Fruit fly (Drosophila melanogaster) whole organism, embryonic: ENCODE data around the gene CG12224.

Experiments used
- Antp ChIP-seq: fragments of 200-800 bp; sonication (Bioruptor generic); optimal IDR thresholded peaks from 3 replicates; lab custom pipeline; 2016; ENCODE audit warnings: missing biosample characterization, missing genetic modification characterization
- BtbVII ChIP-seq: fragments of 200-800 bp; sonication (Bioruptor generic); optimal IDR thresholded peaks from 3 replicates; lab custom pipeline; 2017; ENCODE audit warnings: missing biosample characterization, mild to moderate bottlenecking, missing genetic modification characterization
- CG12391 ChIP-seq: fragments of 200-800 bp; sonication (Bioruptor generic); optimal IDR thresholded peaks from 3 replicates; lab custom pipeline; 2018; ENCODE audit warnings: missing biosample characterization, mild to moderate bottlenecking, missing genetic modification characterization, moderate library complexity
- CG12659 ChIP-seq: fragments of 200-800 bp; sonication (Bioruptor generic); optimal IDR thresholded peaks from 3 replicates; lab custom pipeline; 2017; ENCODE audit warnings: mild to moderate bottlenecking, missing biosample characterization, missing genetic modification reagents, missing genetic modification characterization
- CG13775 ChIP-seq: fragments of 200-800 bp; sonication (Bioruptor generic); optimal IDR thresholded peaks from 3 replicates; lab custom pipeline; 2017; ENCODE audit warnings: missing biosample characterization, mild to moderate bottlenecking, missing genetic modification characterization
- CG14050 ChIP-seq: fragments of 200-800 bp; sonication (Bioruptor generic); IDR thresholded peaks from 3 replicates; pipeline ENCODE4 v1.3.6; 2022; ENCODE audit warnings: missing biosample characterization, missing genetic modification characterization
- CG15514 ChIP-seq: fragments of 200-800 bp; sonication (Bioruptor generic); optimal IDR thresholded peaks from 3 replicates; lab custom pipeline; 2017; ENCODE audit warnings: missing biosample characterization, missing genetic modification characterization, mild to moderate bottlenecking, moderate library complexity, missing genetic modification reagents
- CG15696 ChIP-seq: fragments of 200-800 bp; sonication (Bioruptor generic); optimal IDR thresholded peaks from 2 replicates; lab custom pipeline; 2019; ENCODE audit warnings: missing biosample characterization, mild to moderate bottlenecking, missing genetic modification characterization, moderate library complexity
- CG1647 ChIP-seq: fragments of 200-800 bp; sonication (Bioruptor generic); optimal IDR thresholded peaks from 3 replicates; lab custom pipeline; 2016; ENCODE audit warnings: missing biosample characterization, missing genetic modification characterization
- CG18011 ChIP-seq: fragments of 200-800 bp; sonication (Bioruptor generic); optimal IDR thresholded peaks from 2 replicates; lab custom pipeline; 2017; ENCODE audit warnings: missing biosample characterization, missing genetic modification characterization, mild to moderate bottlenecking, moderate library complexity, missing genotype
- CG18262 ChIP-seq: fragments of 200-800 bp; optimal IDR thresholded peaks from 3 replicates; lab custom pipeline; 2019; ENCODE audit warnings: missing biosample characterization, mild to moderate bottlenecking, missing genetic modification characterization, moderate library complexity
- CG2202 ChIP-seq: fragments of 200-800 bp; sonication (Bioruptor generic); optimal IDR thresholded peaks from 2 replicates; lab custom pipeline; 2018; ENCODE audit warnings: missing biosample characterization, mild to moderate bottlenecking, missing genetic modification characterization
- CG30020 ChIP-seq: fragments of 200-800 bp; optimal IDR thresholded peaks from 2 replicates; lab custom pipeline; 2019; ENCODE audit warnings: missing biosample characterization, mild to moderate bottlenecking, missing genetic modification characterization, moderate library complexity
- CG4424 ChIP-seq: fragments of 200-800 bp; sonication (Bioruptor generic); optimal IDR thresholded peaks from 3 replicates; lab custom pipeline; 2016; ENCODE audit warnings: missing biosample characterization, missing genetic modification characterization
- CG7271 ChIP-seq: fragments of 200-800 bp; sonication (Bioruptor generic); optimal IDR thresholded peaks from 2 replicates; lab custom pipeline; 2018; ENCODE audit warnings: missing biosample characterization, mild to moderate bottlenecking, missing genetic modification characterization, moderate library complexity
- CG7839 ChIP-seq: fragments of 200-800 bp; sonication (Bioruptor generic); optimal IDR thresholded peaks from 3 replicates; lab custom pipeline; 2018; ENCODE audit warnings: missing biosample characterization, mild to moderate bottlenecking, missing genetic modification characterization, moderate library complexity
- CG8290 ChIP-seq, 3 experiments: fragments of 200-800 bp; sonication (Bioruptor generic); optimal IDR thresholded peaks; 2 replicates each; lab custom pipeline; 2016 to 2019; ENCODE audit warnings: missing biosample characterization in 3 of 3, missing genetic modification characterization in 3 of 3, mild to moderate bottlenecking in 2 of 3, moderate library complexity in 1 of 3
- CHES-1-like ChIP-seq: fragments of 200-800 bp; sonication (Bioruptor generic); optimal IDR thresholded peaks from 2 replicates; lab custom pipeline; 2016; ENCODE audit warnings: missing biosample characterization, missing genetic modification characterization
- D ChIP-seq, 2 experiments: fragments of 200-800 bp in 1 of 2; fragments of >200 bp in 1 of 2; sonication (Bioruptor generic) in 1 of 2; optimal IDR thresholded peaks; 2 replicates in 1 of 2; 3 replicates in 1 of 2; lab custom pipeline; 2017; ENCODE audit warnings: mild to moderate bottlenecking in 1 of 2, missing biosample characterization in 1 of 2, missing genetic modification characterization in 1 of 2, missing genetic modification reagents in 1 of 2
- Dip2 ChIP-seq: fragments of 200-800 bp; sonication (Bioruptor generic); IDR thresholded peaks from 2 replicates; pipeline ENCODE4 v1.3.6; 2022; ENCODE audit warnings: missing biosample characterization, missing genetic modification characterization
- Dp ChIP-seq: fragments of 200-800 bp; sonication (Bioruptor generic); optimal IDR thresholded peaks from 2 replicates; lab custom pipeline; 2018; ENCODE audit warnings: missing biosample characterization, mild to moderate bottlenecking, missing genetic modification characterization, moderate library complexity
- E2f2 ChIP-seq: fragments of 200-800 bp; sonication (Bioruptor generic); IDR thresholded peaks from 2 replicates; pipeline ENCODE4 v1.3.6; 2022; ENCODE audit warnings: missing biosample characterization, missing genetic modification characterization
- ERR ChIP-seq: fragments of 200-800 bp; sonication (Bioruptor generic); optimal IDR thresholded peaks from 2 replicates; lab custom pipeline; 2016; ENCODE audit warnings: missing biosample characterization, missing genetic modification characterization
- Nf-YB ChIP-seq: fragments of 200-800 bp; sonication (Bioruptor generic); optimal IDR thresholded peaks from 3 replicates; lab custom pipeline; 2019; ENCODE audit warnings: missing biosample characterization, mild to moderate bottlenecking, missing genetic modification characterization, moderate library complexity
- Pdp1 ChIP-seq, 2 experiments: fragments of 200-800 bp; sonication (Bioruptor generic); optimal IDR thresholded peaks; 3 replicates each; lab custom pipeline; 2016; ENCODE audit warnings: missing biosample characterization in 2 of 2, missing genetic modification characterization in 2 of 2, mild to moderate bottlenecking in 1 of 2, moderate library complexity in 1 of 2
- Ptx1 ChIP-seq: fragments of 200-800 bp; sonication (Bioruptor generic); IDR thresholded peaks from 2 replicates; pipeline ENCODE4 v1.3.6; 2022; ENCODE audit warnings: missing biosample characterization, missing genetic modification characterization
- Six4 ChIP-seq: fragments of 200-800 bp; sonication (Bioruptor generic); optimal IDR thresholded peaks from 2 replicates; lab custom pipeline; 2016; ENCODE audit warnings: missing biosample characterization, missing genetic modification characterization
- Ssrp ChIP-seq: fragments of 200-800 bp; sonication (Bioruptor generic); optimal IDR thresholded peaks from 2 replicates; lab custom pipeline; 2018; ENCODE audit warnings: missing biosample characterization, mild to moderate bottlenecking, missing genetic modification characterization, moderate library complexity
- TFAM ChIP-seq: fragments of 200-800 bp; sonication (Bioruptor generic); optimal IDR thresholded peaks from 2 replicates; lab custom pipeline; 2017; ENCODE audit warnings: missing biosample characterization, missing genetic modification characterization, inconsistent platforms
- Xbp1 ChIP-seq: fragments of 200-800 bp; sonication (Bioruptor generic); optimal IDR thresholded peaks from 3 replicates; lab custom pipeline; 2016; ENCODE audit warnings: missing biosample characterization, mild to moderate bottlenecking, missing genetic modification characterization
- bcd ChIP-seq: fragments of 200-800 bp; sonication (Bioruptor generic); optimal IDR thresholded peaks from 2 replicates; lab custom pipeline; 2017; ENCODE audit warnings: missing biosample characterization, mild to moderate bottlenecking, missing genetic modification characterization
- chif ChIP-seq, 2 experiments: fragments of 200-800 bp; sonication (Bioruptor generic); optimal IDR thresholded peaks; 3 replicates each; lab custom pipeline; 2016; ENCODE audit warnings: missing biosample characterization in 2 of 2, missing genetic modification characterization in 2 of 2
- chinmo ChIP-seq: fragments of 200-800 bp; sonication (Bioruptor generic); IDR thresholded peaks from 4 replicates; pipeline ENCODE4 v1.3.6; 2022; ENCODE audit warnings: missing biosample characterization, missing genetic modification characterization; ENCODE audit not compliant: partially characterized antibody
- crc ChIP-seq: fragments of 200-800 bp; sonication (Bioruptor generic); optimal IDR thresholded peaks from 2 replicates; lab custom pipeline; 2016; ENCODE audit warnings: missing biosample characterization, missing genetic modification characterization
- dan ChIP-seq: fragments of 200-800 bp; sonication (Bioruptor generic); IDR thresholded peaks from 2 replicates; pipeline ENCODE4 v1.3.6; 2022; ENCODE audit warnings: missing biosample characterization, missing genetic modification characterization
- dimm ChIP-seq: fragments of 200-800 bp; sonication (Bioruptor generic); IDR thresholded peaks from 2 replicates; pipeline ENCODE4 v1.3.6; 2022; ENCODE audit warnings: missing biosample characterization, missing genetic modification characterization
- disco-r ChIP-seq: fragments of 200-800 bp; sonication (Bioruptor generic); optimal IDR thresholded peaks from 2 replicates; lab custom pipeline; 2016; ENCODE audit warnings: missing biosample characterization, missing genetic modification characterization
- dm ChIP-seq: fragments of 200-800 bp; sonication (Bioruptor generic); optimal IDR thresholded peaks from 3 replicates; lab custom pipeline; 2016; ENCODE audit warnings: missing biosample characterization, missing genetic modification characterization
- dmrt11E ChIP-seq: fragments of 200-800 bp; sonication (Bioruptor generic); optimal IDR thresholded peaks from 3 replicates; lab custom pipeline; 2018; ENCODE audit warnings: missing biosample characterization, mild to moderate bottlenecking, missing genetic modification characterization, moderate library complexity
- dpn ChIP-seq, 2 experiments: fragments of 200-800 bp; sonication (Bioruptor generic); optimal IDR thresholded peaks; 3 replicates each; lab custom pipeline; 2016; ENCODE audit warnings: missing biosample characterization in 2 of 2, missing genetic modification characterization in 2 of 2
- dysf ChIP-seq: fragments of 200-800 bp; sonication (Bioruptor generic); IDR thresholded peaks from 3 replicates; pipeline ENCODE4 v1.3.6; 2022; ENCODE audit warnings: missing biosample characterization, missing genetic modification characterization
- esg ChIP-seq: fragments of 200-800 bp; sonication (Bioruptor generic); conservative IDR thresholded peaks from 2 replicates; pipeline ENCODE4 v1.3.6; 2022; ENCODE audit warnings: missing biosample characterization, missing genetic modification characterization
- eve ChIP-seq, 2 experiments: fragments of >200 bp; optimal IDR thresholded peaks; 2 replicates each; lab custom pipeline; 2017; ENCODE audit warnings: missing biosample characterization in 2 of 2, missing genetic modification characterization in 2 of 2
- fru ChIP-seq: fragments of >200 bp; optimal IDR thresholded peaks from 2 replicates; lab custom pipeline; 2017
- her ChIP-seq: fragments of 200-800 bp; sonication (Bioruptor generic); optimal IDR thresholded peaks from 2 replicates; lab custom pipeline; 2016; ENCODE audit warnings: missing biosample characterization, missing genetic modification characterization
- kah ChIP-seq: fragments of 200-800 bp; sonication (Bioruptor generic); optimal IDR thresholded peaks from 2 replicates; lab custom pipeline; 2018; ENCODE audit warnings: missing biosample characterization, mild to moderate bottlenecking, missing genetic modification characterization
- maf-S ChIP-seq: fragments of 200-800 bp; sonication (Bioruptor generic); optimal IDR thresholded peaks from 2 replicates; lab custom pipeline; 2016; ENCODE audit warnings: missing biosample characterization, missing genetic modification characterization
- onecut ChIP-seq: fragments of 200-800 bp; sonication (Bioruptor generic); IDR thresholded peaks from 2 replicates; pipeline ENCODE4 v1.3.6; 2022; ENCODE audit warnings: missing biosample characterization, missing genetic modification characterization
- pzg ChIP-seq: fragments of 200-800 bp; sonication (Bioruptor generic); optimal IDR thresholded peaks from 3 replicates; lab custom pipeline; 2018; ENCODE audit warnings: missing biosample characterization, mild to moderate bottlenecking, missing genetic modification characterization, moderate library complexity
- ttk ChIP-seq: fragments of 200-800 bp; sonication (Bioruptor generic); IDR thresholded peaks from 2 replicates; pipeline ENCODE4 v2.1.2; 2022; ENCODE audit warnings: missing biosample characterization, missing genetic modification characterization
- vnd ChIP-seq: fragments of 200-800 bp; sonication (Bioruptor generic); IDR thresholded peaks from 3 replicates; pipeline ENCODE4 v1.3.6; 2022; ENCODE audit warnings: missing biosample characterization, missing genetic modification characterization; ENCODE audit not compliant: partially characterized antibody

Gene CG12224

DNA sequence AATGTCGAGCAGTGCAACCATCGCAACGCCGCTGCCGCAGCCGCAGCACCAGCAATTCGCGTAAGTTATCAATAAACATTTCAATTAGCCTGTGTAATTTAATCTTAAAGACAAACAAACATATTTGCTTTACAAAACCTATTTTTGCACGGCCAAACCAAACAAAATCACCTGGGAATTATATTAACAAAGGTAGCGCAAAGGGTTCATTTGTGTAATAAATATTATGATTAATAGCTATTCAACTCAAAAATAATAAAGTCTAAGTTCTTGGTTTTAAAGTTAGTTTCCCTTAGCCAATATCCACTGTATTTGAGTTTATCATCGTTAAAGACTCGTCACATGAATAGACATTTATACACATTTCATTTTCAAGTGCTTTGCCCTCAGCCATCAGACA, 12.6 kb downstream of the CG12224 start:
- TF ChIP-seq onecut (GFP tag; lab: Robert Waterston, UW) (no peak), CHES-1-like (GFP tag; lab: Kevin White, UChicago) (no peak), CG13775 (no peak), Antp (GFP tag; lab: Kevin White, UChicago) (no peak), CG1647 (no peak), CG12391 (tag; lab: Kevin White, UChicago) (no peak), dm (GFP tag; lab: Kevin White, UChicago) (no peak), kah (GFP tag; lab: Kevin White, UChicago) (no peak), crc (no peak), esg (GFP tag; lab: Robert Waterston, UW) (no peak), CG4424 (no peak), Ssrp (tag; lab: Kevin White, UChicago) (no peak), vnd (GFP tag; lab: Robert Waterston, UW) (no peak), Ptx1 (GFP tag; lab: Robert Waterston, UW) (no peak), fru (lab: Kevin White, UChicago) (no peak), her (GFP tag; lab: Kevin White, UChicago) (no peak), dimm (GFP tag; lab: Robert Waterston, UW) (no peak), CG30020 (tag; lab: Kevin White, UChicago) (no peak), CG7271 (tag; lab: Kevin White, UChicago) (no peak), CG12659 (GFP tag; lab: Kevin White, UChicago) (no peak), maf-S (GFP tag; lab: Kevin White, UChicago) (no peak), Xbp1 (GFP tag; lab: Kevin White, UChicago) (no peak), disco-r (no peak), E2f2 (GFP tag; lab: Robert Waterston, UW) (no peak), bcd (GFP tag; lab: Kevin White, UChicago) (no peak), CG18262 (tag; lab: Kevin White, UChicago) (no peak), chif (GFP tag; optimal IDR thresholded peaks at IDR 0.05; lab: Kevin White, UChicago) (no peak), Six4 (no peak), CG2202 (tag; lab: Kevin White, UChicago) (no peak), ttk (GFP tag; lab: Robert Waterston, UW) (no peak), CG15514 (no peak), CG7839 (tag; lab: Kevin White, UChicago) (peak; percentile 32), Dip2 (GFP tag; lab: Robert Waterston, UW) (no peak), D (optimal IDR thresholded peaks at IDR 0.05; lab: Kevin White, UChicago) (no peak), D (GFP tag; optimal IDR thresholded peaks at IDR 0.05; lab: Kevin White, UChicago) (no peak), CG14050 (GFP tag; lab: Robert Waterston, UW) (peak; percentile 8; the same call in 1 of the 3 replicates), CG18011 (GFP tag; lab: Kevin White, UChicago) (no peak), chinmo (GFP tag; lab: Robert Waterston, UW) (no peak), dmrt11E (tag; lab: Kevin White, UChicago) (no peak), Nf-YB (GFP tag; lab: Kevin White, UChicago) (no peak), dpn (GFP tag; optimal IDR thresholded peaks at IDR 0.05; lab: Kevin White, UChicago) (no peak), ERR (GFP tag; lab: Kevin White, UChicago) (no peak), eve (GFP tag; optimal IDR thresholded peaks at IDR 0.05; lab: Kevin White, UChicago) (no peak), Dp (no peak), CG8290 (GFP tag; optimal IDR thresholded peaks at IDR 0.05; lab: Kevin White, UChicago) (no peak), CG8290 (tag; optimal IDR thresholded peaks at IDR 0.05; lab: Kevin White, UChicago) (no peak), dysf (0 out of 3 replicates have a peak, but pooled peaks have one; percentile 13), pzg (no peak), Pdp1 (GFP tag; optimal IDR thresholded peaks at IDR 0.05; lab: Kevin White, UChicago) (no peak), BtbVII (GFP tag; lab: Kevin White, UChicago) (no peak), CG15696 (tag; lab: Kevin White, UChicago) (no peak), TFAM (GFP tag; lab: Kevin White, UChicago) (no peak), dan (GFP tag; lab: Robert Waterston, UW) (no peak)
